Worm (Caenorhabditis elegans): ENCODE results near the gene C32D5.11.

- TF ChIP-seq pha-4 (tag; optimal IDR thresholded peaks at IDR 0.05) (no peak), madf-2 (tag; optimal IDR thresholded peaks at IDR 0.05) (no peak), ahr-1 (tag; optimal IDR thresholded peaks at IDR 0.05) (no peak), ceh-9 (tag; optimal IDR thresholded peaks at IDR 0.05) (no peak), zip-5 (tag; optimal IDR thresholded peaks at IDR 0.05) (no peak), ceh-6 (GFP tag; optimal IDR thresholded peaks at IDR 0.05) (peak; percentile 29), ref-2 (tag; optimal IDR thresholded peaks at IDR 0.05) (no peak), nhr-232 (tag; optimal IDR thresholded peaks at IDR 0.05) (no peak), C08G9.2 (tag; optimal IDR thresholded peaks at IDR 0.05) (no peak), sdc-2 (tag; optimal IDR thresholded peaks at IDR 0.05) (no peak), ceh-45 (GFP tag; IDR thresholded peaks at IDR 0.05) (no peak)
Measured at ce11 chrII:6360822-6361221, 5.6 kb upstream of the C32D5.11 start, which contains the start of gene K10B2.4.

Data from whole organism, late embryonic.